Worm (Caenorhabditis elegans): Measurements from ENCODE around the gene F44E7.5.

DNA sequence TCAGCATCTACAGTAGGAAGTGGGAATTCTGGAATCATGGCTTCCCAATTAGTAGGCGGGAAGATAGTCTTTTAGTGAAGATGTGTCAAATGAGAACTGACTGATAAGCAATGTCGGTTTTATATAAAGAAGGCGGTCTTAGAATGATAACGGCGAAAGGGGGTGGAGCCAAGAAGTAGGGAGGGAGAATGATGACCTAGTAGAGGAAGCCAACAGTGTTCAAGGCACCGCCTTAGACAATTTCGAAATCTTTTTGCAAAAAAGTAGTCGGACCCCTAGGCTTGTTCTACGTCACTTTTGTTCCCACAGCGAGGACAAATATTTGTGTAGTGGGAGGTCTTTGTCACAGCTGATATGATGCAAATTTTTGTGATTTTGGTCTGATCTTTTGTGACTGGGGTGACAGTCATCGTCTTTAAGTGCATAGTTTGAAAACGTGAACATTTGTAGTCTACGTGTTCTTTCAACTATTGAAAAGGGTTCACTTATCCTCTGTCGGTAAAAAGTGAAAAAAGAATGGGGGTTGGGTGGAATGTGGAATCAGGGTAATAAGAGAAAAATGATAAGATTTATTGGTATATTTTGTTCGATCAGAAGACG, 32.4 kb upstream of the F44E7.5 start, which contains the start of gene ZC250.4:
- TF ChIP-seq cog-1 (tag; optimal IDR thresholded peaks at IDR 0.05) (no peak), flt-1 (GFP tag; IDR thresholded peaks at IDR 0.05) (no peak), T22C8.4 (GFP tag; IDR thresholded peaks at IDR 0.05) (no peak), ref-1 (GFP tag; conservative IDR thresholded peaks at IDR 0.05) (no peak)

All from whole organism, midembryonic.